Worm (Caenorhabditis elegans): ENCODE data around the gene C55B6.5.

ce11 chrX:7244756-7245155 is 39.7 kb upstream of the C55B6.5 start:
- no peak for TF ChIP-seq mep-1 (tag; optimal IDR thresholded peaks at IDR 0.05)
- TF ChIP-seq hlh-4 (tag; optimal IDR thresholded peaks at IDR 0.05), result no peak
- no peak for TF ChIP-seq nhr-28 (tag; optimal IDR thresholded peaks at IDR 0.05)
